Fruit fly (Drosophila melanogaster): ENCODE measurements around the gene fy.

The fy gene

dm6 chr2L:8384108-8384601, 18.9 kb downstream of the fy start, which contains the start of the genes Dad1 and CG13384 (continued):
- TF ChIP-seq CG17385 (GFP tag; optimal IDR thresholded peaks at IDR 0.05) (peak; percentile 92), schlank (tag; optimal IDR thresholded peaks at IDR 0.05) (peak; percentile 72), Drgx (GFP tag; IDR thresholded peaks at IDR 0.05) (peak; percentile 85), ro (GFP tag; IDR thresholded peaks at IDR 0.05) (peak; percentile 72), Ets65A (GFP tag) (peak; percentile 93), CG3163 (GFP tag; optimal IDR thresholded peaks at IDR 0.05) (no peak), bbx (GFP tag; IDR thresholded peaks at IDR 0.05; ENCODE audit: partially characterized antibody) (no peak; the same call in 1 of the 2 replicates), CG18764 (GFP tag; optimal IDR thresholded peaks at IDR 0.05) (peak; percentile 83), pita (GFP tag; optimal IDR thresholded peaks at IDR 0.05) (no peak), Lhr (GFP tag; optimal IDR thresholded peaks at IDR 0.05) (peak; percentile 58), CG2199 (GFP tag; IDR thresholded peaks at IDR 0.05) (0 out of 3 replicates have a peak, but pooled peaks have one; percentile 62), Ada2b (GFP tag; IDR thresholded peaks at IDR 0.05) (peak; percentile 83), nom (GFP tag; optimal IDR thresholded peaks at IDR 0.05) (peak; percentile 84), CG8290 (GFP tag; optimal IDR thresholded peaks at IDR 0.05) (peak; percentile 76), CG8290 (tag; optimal IDR thresholded peaks at IDR 0.05) (peak in 1 of 2 experiments; percentile 36), CG31441 (GFP tag; IDR thresholded peaks at IDR 0.05) (peak; percentile 97), H15 (GFP tag; IDR thresholded peaks at IDR 0.05) (peak; percentile 64; the same call in 1 of the 3 replicates), CG8388 (GFP tag; optimal IDR thresholded peaks at IDR 0.05) (peak; percentile 90), CG34224 (GFP tag; IDR thresholded peaks at IDR 0.05; ENCODE audit: partially characterized antibody) (peak; percentile 35; the same call in 2 of the 3 replicates), CG6689 (GFP tag; IDR thresholded peaks at IDR 0.05) (peak; percentile 94), BtbVII (GFP tag; optimal IDR thresholded peaks at IDR 0.05) (peak; percentile 89), Hand (GFP tag; optimal IDR thresholded peaks at IDR 0.05) (peak; percentile 92), CG7786 (GFP tag; optimal IDR thresholded peaks at IDR 0.05) (peak; percentile 59), CG32767 (GFP tag; IDR thresholded peaks at IDR 0.05) (peak; percentile 86), CG4424 (GFP tag; optimal IDR thresholded peaks at IDR 0.05) (peak; percentile 92), CG10565 (GFP tag; optimal IDR thresholded peaks at IDR 0.05) (peak; percentile 38), zfh2 (GFP tag; optimal IDR thresholded peaks at IDR 0.05) (peak; percentile 63), CG1603 (tag; optimal IDR thresholded peaks at IDR 0.05) (peak; percentile 33), ranshi (GFP tag; IDR thresholded peaks at IDR 0.05) (peak; percentile 89), Eip74EF (GFP tag; optimal IDR thresholded peaks at IDR 0.05) (peak in 1 of 2 experiments; percentile 92), CG32772 (GFP tag; IDR thresholded peaks at IDR 0.05) (peak; percentile 93), sqz (GFP tag; optimal IDR thresholded peaks at IDR 0.05) (peak; percentile 84), CG6791 (GFP tag; IDR thresholded peaks at IDR 0.05; ENCODE audit: partially characterized antibody) (no peak; the same call in 2 of the 3 replicates), zen (tag; optimal IDR thresholded peaks at IDR 0.05) (peak; percentile 89), CG15601 (tag; optimal IDR thresholded peaks at IDR 0.05) (peak; percentile 91), tio (GFP tag; optimal IDR thresholded peaks at IDR 0.05) (peak; percentile 88)

- peak; percentile 5 for TF ChIP-seq CG33557 (GFP tag; optimal IDR thresholded peaks at IDR 0.05)
- TF ChIP-seq pb (GFP tag; optimal IDR thresholded peaks at IDR 0.05), result peak; percentile 63
- TF ChIP-seq Deaf1 (tag; optimal IDR thresholded peaks at IDR 0.05), result peak; percentile 26
- TF ChIP-seq shn (GFP tag; optimal IDR thresholded peaks at IDR 0.05), result peak; percentile 71
- TF ChIP-seq CG18599 (GFP tag; optimal IDR thresholded peaks at IDR 0.05), result peak; percentile 75
- peak; percentile 54 for TF ChIP-seq CG18011 (GFP tag; optimal IDR thresholded peaks at IDR 0.05)
- peak; percentile 68 for TF ChIP-seq vfl (GFP tag; optimal IDR thresholded peaks at IDR 0.05)
- TF ChIP-seq yki (optimal IDR thresholded peaks at IDR 0.05), result no peak
- TF ChIP-seq Eip74EF (GFP tag; optimal IDR thresholded peaks at IDR 0.05), result no peak
- no peak for TF ChIP-seq jing (GFP tag; optimal IDR thresholded peaks at IDR 0.05)
- TF ChIP-seq MESR4 (GFP tag; optimal IDR thresholded peaks at IDR 0.05), result peak; percentile 78
- TF ChIP-seq Sry-δ (GFP tag; optimal IDR thresholded peaks at IDR 0.05), result peak; percentile 73
- peak; percentile 73 for TF ChIP-seq CG6791 (GFP tag; IDR thresholded peaks at IDR 0.05; ENCODE audit: partially characterized antibody)
- TF ChIP-seq CG7372 (GFP tag; IDR thresholded peaks at IDR 0.05), result 0 out of 2 replicates have a peak, but pooled peaks have one; percentile 12
- TF ChIP-seq zfh1 (GFP tag; IDR thresholded peaks at IDR 0.05), result peak; percentile 75; the same call in 2 of the 3 replicates
- TF ChIP-seq Gsc (GFP tag; IDR thresholded peaks at IDR 0.05), result no peak
- peak; percentile 56 for TF ChIP-seq CG17359 (tag; optimal IDR thresholded peaks at IDR 0.05)
- TF ChIP-seq Atf3 (GFP tag; optimal IDR thresholded peaks at IDR 0.05), result peak; percentile 59
These were observed 20.4 kb downstream of the fy start, which contains the start of the genes CG13392 and Rcd4 for dm6 chr2L:8382646-8383045. CG13392 (minus strand) TSS chr2L:8382807. Rcd4 (plus strand) TSS chr2L:8382861.
